Worm (Caenorhabditis elegans) whole organism, L4/young adult: ENCODE results near the gene srm-5.

Source experiments
- W03F9.2 ChIP-seq: fragments of 150-350 bp; optimal IDR thresholded peaks from 2 replicates; lab custom pipeline; 2014; ENCODE audit warnings: missing biosample characterization, missing genetic modification characterization
- him-1 ChIP-seq: sonication (generic microtip); optimal IDR thresholded peaks from 2 replicates; lab custom pipeline; 2016; ENCODE audit warnings: missing genotype, missing genetic modification reagents, missing genetic modification characterization, missing compliant biosample characterization

- TF ChIP-seq him-1 (tag; lab: Kevin White, UChicago) (no peak), W03F9.2 (no peak)
Measured at ce11 chrV:14328806-14329205, 6.2 kb upstream of the srm-5 start, which contains the start of gene pepm-1.
